Worm (Caenorhabditis elegans): ENCODE measurements around the gene msp-76.

DNA sequence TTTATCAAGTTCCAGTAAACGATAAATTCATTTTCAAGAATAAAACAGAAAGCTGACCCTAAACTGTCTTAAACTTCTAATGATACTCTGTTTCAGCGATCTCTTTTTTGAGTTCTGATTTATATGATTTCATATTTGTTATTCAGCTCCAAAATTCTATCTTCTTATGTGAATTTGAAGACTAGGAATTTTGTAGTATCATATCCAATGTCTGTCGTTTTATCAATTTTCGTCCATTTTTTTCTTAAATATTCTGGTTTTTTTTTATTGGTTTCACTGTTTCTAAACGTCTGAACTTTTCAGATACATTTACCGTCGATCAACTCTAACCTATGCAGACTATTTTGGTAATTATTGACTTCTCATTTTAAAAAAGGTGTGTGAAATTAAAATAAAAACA is 36.1 kb downstream of the msp-76 start, which contains the start of the genes nhr-138 and C28D4.18:
- TF ChIP-seq snu-23 (GFP tag; optimal IDR thresholded peaks at IDR 0.05) (no peak), fkh-10 (GFP tag; optimal IDR thresholded peaks at IDR 0.05) (no peak), mab-9 (GFP tag; IDR thresholded peaks at IDR 0.05) (no peak), fos-1 (tag; optimal IDR thresholded peaks at IDR 0.05) (no peak), nhr-11 (tag; optimal IDR thresholded peaks at IDR 0.05) (no peak), unc-62 (GFP tag; optimal IDR thresholded peaks at IDR 0.05) (no peak), unc-30 (tag; optimal IDR thresholded peaks at IDR 0.05) (no peak), unc-86 (tag; optimal IDR thresholded peaks at IDR 0.05) (no peak), blmp-1 (tag; optimal IDR thresholded peaks at IDR 0.05) (no peak), ces-1 (GFP tag; optimal IDR thresholded peaks at IDR 0.05) (no peak), efl-3 (GFP tag; optimal IDR thresholded peaks at IDR 0.05) (no peak), ceh-82 (tag; optimal IDR thresholded peaks at IDR 0.05) (no peak), pag-3 (tag; optimal IDR thresholded peaks at IDR 0.05; ENCODE audit: borderline replicate concordance, insufficient read depth) (no peak)
